Fruit fly (Drosophila melanogaster) whole organism, wandering third instar larva: ENCODE data around the gene pit.

Experiments used
- CG32264 ChIP-seq: fragments of 200-800 bp; sonication (Bioruptor generic); optimal IDR thresholded peaks from 2 replicates; lab custom pipeline; 2016; ENCODE audit warnings: missing biosample characterization, missing genetic modification characterization
- CG9705 ChIP-seq: fragments of 200-800 bp; sonication (Bioruptor generic); optimal IDR thresholded peaks from 2 replicates; lab custom pipeline; 2018; ENCODE audit warnings: missing biosample characterization, mild to moderate bottlenecking, missing genetic modification characterization
- Dfd ChIP-seq: fragments of >200 bp; optimal IDR thresholded peaks from 2 replicates; lab custom pipeline; 2017; ENCODE audit warnings: missing biosample characterization, missing genetic modification characterization
- Dif ChIP-seq: fragments of 200-275, 200-300 bp; sonication (Bioruptor generic); optimal IDR thresholded peaks from 2 replicates; lab custom pipeline; 2018; ENCODE audit warnings: missing biosample characterization, missing genetic modification characterization; ENCODE audit not compliant: partially characterized antibody
- GATAd ChIP-seq: sonication (Bioruptor generic); optimal IDR thresholded peaks from 2 replicates; lab custom pipeline; 2016; ENCODE audit warnings: missing biosample characterization, missing genetic modification characterization
- HLH106 ChIP-seq: fragments of 200-800 bp; optimal IDR thresholded peaks from 3 replicates; lab custom pipeline; 2019; ENCODE audit warnings: missing biosample characterization, mild to moderate bottlenecking, missing genetic modification characterization, moderate library complexity
- Hnf4 ChIP-seq: fragments of 200-800 bp; sonication (Bioruptor generic); optimal IDR thresholded peaks from 2 replicates; lab custom pipeline; 2016; ENCODE audit warnings: missing biosample characterization, mild to moderate bottlenecking, missing genetic modification characterization
- Hr78 ChIP-seq: fragments of >200 bp; optimal IDR thresholded peaks from 2 replicates; lab custom pipeline; 2017; ENCODE audit warnings: missing biosample characterization, missing genetic modification characterization
- Hr83 ChIP-seq: fragments of 200-300 bp; sonication (Bioruptor generic); optimal IDR thresholded peaks from 2 replicates; lab custom pipeline; 2016; ENCODE audit warnings: missing biosample characterization, mild to moderate bottlenecking, missing genetic modification characterization, moderate library complexity; ENCODE audit not compliant: poor library complexity, severe bottlenecking
- Jra ChIP-seq: sonication (Bioruptor generic); optimal IDR thresholded peaks from 2 replicates; lab custom pipeline; 2016; ENCODE audit warnings: missing biosample characterization, missing genetic modification characterization
- Mio ChIP-seq: sonication (Bioruptor generic); optimal IDR thresholded peaks from 2 replicates; lab custom pipeline; 2016; ENCODE audit warnings: missing biosample characterization, missing genetic modification characterization
- Myc ChIP-seq: fragments of >200 bp; optimal IDR thresholded peaks from 2 replicates; lab custom pipeline; 2017
- N ChIP-seq: fragments of >200 bp; optimal IDR thresholded peaks from 2 replicates; lab custom pipeline; 2018; ENCODE audit warnings: missing biosample characterization, missing external identifiers, missing genetic modification characterization
- OdsH ChIP-seq: fragments of 200-800 bp; sonication (Bioruptor generic); optimal IDR thresholded peaks from 2 replicates; lab custom pipeline; 2016; ENCODE audit warnings: missing biosample characterization, mild to moderate bottlenecking, missing genetic modification characterization
- Rel ChIP-seq, 2 experiments: fragments of 200-800 bp; sonication (Bioruptor generic) in 1 of 2; optimal IDR thresholded peaks; 2 replicates in 1 of 2; 3 replicates in 1 of 2; lab custom pipeline; 2016 to 2019; ENCODE audit warnings: mild to moderate bottlenecking in 2 of 2, missing biosample characterization in 2 of 2, missing genetic modification characterization in 2 of 2, moderate library complexity in 1 of 2
- Sp1 ChIP-seq: fragments of 200-800 bp; sonication (Bioruptor generic); optimal IDR thresholded peaks from 3 replicates; lab custom pipeline; 2019; ENCODE audit warnings: missing biosample characterization, mild to moderate bottlenecking, missing genetic modification characterization, moderate library complexity
- Vsx2 ChIP-seq: fragments of 200-300, 225-300 bp; sonication (Bioruptor generic); optimal IDR thresholded peaks from 2 replicates; lab custom pipeline; 2018; ENCODE audit warnings: missing biosample characterization, missing genetic modification characterization; ENCODE audit not compliant: partially characterized antibody
- br ChIP-seq: fragments of 200-800 bp; sonication (Bioruptor generic); optimal IDR thresholded peaks from 2 replicates; lab custom pipeline; 2016; ENCODE audit warnings: missing biosample characterization, missing genetic modification characterization
- dl ChIP-seq, 2 experiments: fragments of 175-275, 200-275 bp in 1 of 2; fragments of 200-275 bp in 1 of 2; sonication (Bioruptor generic); optimal IDR thresholded peaks; lab custom pipeline; 2018; ENCODE audit warnings: mild to moderate bottlenecking in 2 of 2, missing biosample characterization in 2 of 2, missing genetic modification characterization in 2 of 2, moderate library complexity in 2 of 2; ENCODE audit not compliant: partially characterized antibody in 2 of 2, insufficient read depth in 1 of 2
- dmrt93B ChIP-seq: fragments of 200-800 bp; sonication (Bioruptor generic); optimal IDR thresholded peaks from 2 replicates; lab custom pipeline; 2018; ENCODE audit warnings: missing biosample characterization, mild to moderate bottlenecking, missing genetic modification characterization
- dsf ChIP-seq: sonication (Bioruptor generic); optimal IDR thresholded peaks from 2 replicates; lab custom pipeline; 2016; ENCODE audit warnings: missing biosample characterization, missing genetic modification characterization, borderline replicate concordance
- ey ChIP-seq: fragments of 200-800 bp; sonication (Bioruptor generic); optimal IDR thresholded peaks from 2 replicates; lab custom pipeline; 2016; ENCODE audit warnings: missing biosample characterization, missing genetic modification characterization
- foxo ChIP-seq, 2 experiments: fragments of 200-800 bp; sonication (Bioruptor generic); optimal IDR thresholded peaks; 2 replicates in 1 of 2; 3 replicates in 1 of 2; lab custom pipeline; 2016 to 2017; ENCODE audit warnings: missing biosample characterization in 2 of 2, missing genetic modification characterization in 2 of 2
- fru ChIP-seq: fragments of 200-800 bp; sonication (Bioruptor generic); optimal IDR thresholded peaks from 3 replicates; lab custom pipeline; 2016; ENCODE audit warnings: missing biosample characterization, mild to moderate bottlenecking, missing genetic modification characterization
- h ChIP-seq: fragments of 200-800 bp; sonication (Bioruptor generic); optimal IDR thresholded peaks from 3 replicates; lab custom pipeline; 2016; ENCODE audit warnings: missing biosample characterization, mild to moderate bottlenecking, missing genetic modification characterization
- jim ChIP-seq: fragments of 175-275, 200-325 bp; sonication (Bioruptor generic); optimal IDR thresholded peaks from 2 replicates; lab custom pipeline; 2016; ENCODE audit warnings: missing biosample characterization, mild to moderate bottlenecking, missing genetic modification characterization
- lola ChIP-seq: fragments of >200 bp; optimal IDR thresholded peaks from 2 replicates; lab custom pipeline; 2017; ENCODE audit warnings: missing biosample characterization, missing genetic modification characterization
- pan ChIP-seq: fragments of >200 bp; optimal IDR thresholded peaks from 2 replicates; lab custom pipeline; 2017
- psq ChIP-seq: fragments of 200-800 bp; sonication (Bioruptor generic); optimal IDR thresholded peaks from 3 replicates; lab custom pipeline; 2017; ENCODE audit warnings: missing biosample characterization, mild to moderate bottlenecking, missing genetic modification characterization, moderate library complexity
- rgr ChIP-seq: fragments of 200-800 bp; sonication (Bioruptor generic); optimal IDR thresholded peaks from 3 replicates; lab custom pipeline; 2016; ENCODE audit warnings: missing biosample characterization, mild to moderate bottlenecking, missing genetic modification characterization
- sage ChIP-seq: fragments of 200-800 bp; sonication (Bioruptor generic); optimal IDR thresholded peaks from 2 replicates; lab custom pipeline; 2016; ENCODE audit warnings: missing biosample characterization, mild to moderate bottlenecking, missing genetic modification characterization
- sv ChIP-seq: fragments of 200-800 bp; sonication (Bioruptor generic); optimal IDR thresholded peaks from 3 replicates; lab custom pipeline; 2016; ENCODE audit warnings: missing biosample characterization, missing genetic modification characterization
- tai ChIP-seq: sonication (Bioruptor generic); optimal IDR thresholded peaks from 2 replicates; lab custom pipeline; 2016; ENCODE audit warnings: missing biosample characterization, missing genetic modification characterization
- usp ChIP-seq: fragments of >200 bp; optimal IDR thresholded peaks from 2 replicates; lab custom pipeline; 2017; ENCODE audit warnings: missing biosample characterization, missing genetic modification characterization
- woc ChIP-seq: sonication (Bioruptor generic); optimal IDR thresholded peaks from 2 replicates; lab custom pipeline; 2016; ENCODE audit warnings: missing biosample characterization, mild to moderate bottlenecking, missing genetic modification characterization

pit gene

dm6 chr3R:22025320-22025719 lies 8.8 kb upstream of the pit start, which contains the start of gene CG6028 (continued):
- TF ChIP-seq Vsx2 (GFP tag; lab: Kevin White, UChicago) (no peak), Hr78 (GFP tag; lab: Kevin White, UChicago) (no peak), fru (GFP tag; lab: Kevin White, UChicago) (peak; percentile 15), pan (lab: Kevin White, UChicago) (no peak)

dm6 chr3R:22026922-22027742 lies 7.0 kb upstream of the pit start, which contains the start of the genes Cchl and ND-42:
TSS of gene Cchl (minus strand) at chr3R:22027480.
TSS of gene ND-42 (plus strand) at chr3R:22027709.
- TF ChIP-seq foxo (GFP tag; optimal IDR thresholded peaks at IDR 0.05; lab: Kevin White, UChicago): peak in 1 of 2 experiments; percentile 88
- TF ChIP-seq ey (GFP tag; lab: Kevin White, UChicago): peak; percentile 70
- TF ChIP-seq rgr (GFP tag; lab: Kevin White, UChicago): peak; percentile 86
- TF ChIP-seq GATAd (GFP tag; lab: Kevin White, UChicago): peak; percentile 57
- TF ChIP-seq Hnf4 (GFP tag; lab: Kevin White, UChicago): no peak
- TF ChIP-seq sv: peak; percentile 55
- TF ChIP-seq h (GFP tag; lab: Kevin White, UChicago): peak; percentile 83
- peak; percentile 80 for TF ChIP-seq Sp1
- TF ChIP-seq psq (GFP tag; lab: Kevin White, UChicago): peak; percentile 75
- TF ChIP-seq usp (GFP tag; lab: Kevin White, UChicago): no peak
- TF ChIP-seq Hr78 (GFP tag; lab: Kevin White, UChicago): no peak
- no peak for TF ChIP-seq Vsx2 (GFP tag; lab: Kevin White, UChicago)
- TF ChIP-seq Rel (GFP tag; optimal IDR thresholded peaks at IDR 0.05; lab: Kevin White, UChicago): no peak
- TF ChIP-seq Rel (tag; optimal IDR thresholded peaks at IDR 0.05; lab: Kevin White, UChicago): peak; percentile 64
- TF ChIP-seq Dif (GFP tag; lab: Kevin White, UChicago): no peak
- peak; percentile 86 for TF ChIP-seq CG9705 (GFP tag; lab: Kevin White, UChicago)
- TF ChIP-seq tai (GFP tag; lab: Kevin White, UChicago): no peak
- TF ChIP-seq Hr83: peak; percentile 63
- TF ChIP-seq HLH106: peak; percentile 88
- TF ChIP-seq OdsH: peak; percentile 76
- no peak for TF ChIP-seq N (GFP tag; lab: Kevin White, UChicago)
- TF ChIP-seq fru (GFP tag; lab: Kevin White, UChicago): peak; percentile 78
- peak; percentile 73 for TF ChIP-seq woc (GFP tag; lab: Kevin White, UChicago)
- peak; percentile 45 for TF ChIP-seq CG32264
- TF ChIP-seq dl (GFP tag; optimal IDR thresholded peaks at IDR 0.05; lab: Kevin White, UChicago; ENCODE audit: insufficient read depth in 1 of 2, partially characterized antibody in 2 of 2): no peak
- TF ChIP-seq sage: no peak
- no peak for TF ChIP-seq Dfd (GFP tag; lab: Kevin White, UChicago)
- peak; percentile 53 for TF ChIP-seq Myc (lab: Kevin White, UChicago)
- TF ChIP-seq Jra (GFP tag; lab: Kevin White, UChicago): peak; percentile 69

dm6 chr3R:22027743-22028099 lies 6.4 kb upstream of the pit start:
- TF ChIP-seq Hnf4 (GFP tag; lab: Kevin White, UChicago): no peak
- no peak for TF ChIP-seq woc (GFP tag; lab: Kevin White, UChicago)

dm6 chr3R:22031738-22032137 lies 2.4 kb upstream of the pit start, which contains the start of gene CG13409:
TSS of gene CG13409 (minus strand) at chr3R:22031900.
- TF ChIP-seq Dif (GFP tag; lab: Kevin White, UChicago) (no peak), fru (GFP tag; lab: Kevin White, UChicago) (no peak), OdsH (no peak), Hr83 (no peak), Mio (GFP tag; lab: Kevin White, UChicago) (no peak), N (GFP tag; lab: Kevin White, UChicago) (no peak), br (GFP tag; lab: Kevin White, UChicago) (no peak), GATAd (GFP tag; lab: Kevin White, UChicago) (no peak), dsf (GFP tag; lab: Kevin White, UChicago) (no peak), dmrt93B (GFP tag; lab: Kevin White, UChicago) (no peak), pan (lab: Kevin White, UChicago) (no peak), Jra (GFP tag; lab: Kevin White, UChicago) (no peak), Dfd (GFP tag; lab: Kevin White, UChicago) (no peak), Myc (lab: Kevin White, UChicago) (no peak), lola (GFP tag; lab: Kevin White, UChicago) (no peak), h (GFP tag; lab: Kevin White, UChicago) (no peak), jim (GFP tag; lab: Kevin White, UChicago) (no peak), psq (GFP tag; lab: Kevin White, UChicago) (no peak)
